Worm (Caenorhabditis elegans) whole organism, midembryonic: Measurements from ENCODE around the gene F55D1.1.

ENCODE experiments used
- cog-1 ChIP-seq: sonication (generic microtip); optimal IDR thresholded peaks from 2 replicates; lab custom pipeline; 2016; ENCODE audit warnings: missing genetic modification characterization, missing compliant biosample characterization
- flt-1 ChIP-seq: fragments of 200-800 bp; sonication (Bioruptor generic); IDR thresholded peaks from 2 replicates; pipeline ENCODE4 v1.3.6; 2022; ENCODE audit warnings: missing genetic modification characterization, missing compliant biosample characterization
- ref-1 ChIP-seq: fragments of 200-800 bp; sonication (Bioruptor generic); conservative IDR thresholded peaks from 2 replicates; pipeline ENCODE4 v1.3.6; 2022; ENCODE audit warnings: missing genetic modification reagents, missing genetic modification characterization, missing compliant biosample characterization
- ztf-23 ChIP-seq: fragments of 200-800 bp; sonication (Bioruptor generic); IDR thresholded peaks from 2 replicates; pipeline ENCODE4 v1.3.6; 2022; ENCODE audit warnings: missing genetic modification reagents, missing genetic modification characterization, missing compliant biosample characterization

- TF ChIP-seq cog-1 (tag; lab: Kevin White, UChicago) (no peak), ztf-23 (GFP tag; lab: Robert Waterston, UW) (no peak), flt-1 (GFP tag; lab: Robert Waterston, UW) (no peak), ref-1 (GFP tag; lab: Robert Waterston, UW) (no peak)
Observed at ce11 chrX:5512707-5513106, 23.1 kb downstream of the F55D1.1 start.
